Worm (Caenorhabditis elegans) whole organism, midembryonic: ENCODE results near the gene sde-2.

Experiments used
- T22C8.4 ChIP-seq: fragments of 200-800 bp; sonication (Bioruptor generic); IDR thresholded peaks from 2 replicates; pipeline ENCODE4 v1.3.6; 2022; ENCODE audit warnings: missing genetic modification characterization, missing compliant biosample characterization
- cog-1 ChIP-seq: sonication (generic microtip); optimal IDR thresholded peaks from 2 replicates; lab custom pipeline; 2016; ENCODE audit warnings: missing genetic modification characterization, missing compliant biosample characterization
- flt-1 ChIP-seq: fragments of 200-800 bp; sonication (Bioruptor generic); IDR thresholded peaks from 2 replicates; pipeline ENCODE4 v1.3.6; 2022; ENCODE audit warnings: missing genetic modification characterization, missing compliant biosample characterization
- klf-2 ChIP-seq: fragments of 200-800 bp; sonication (Bioruptor generic); conservative IDR thresholded peaks from 2 replicates; pipeline ENCODE4 v1.3.6; 2022; ENCODE audit warnings: missing genetic modification reagents, missing genetic modification characterization, missing compliant biosample characterization
- med-1 ChIP-seq: sonication (generic microtip); optimal IDR thresholded peaks from 2 replicates; lab custom pipeline; 2017; ENCODE audit warnings: missing genetic modification characterization, mild to moderate bottlenecking, missing compliant biosample characterization, antibody characterized with exemption, missing genetic modification reagents; ENCODE audit not compliant: insufficient read depth
- ref-1 ChIP-seq: fragments of 200-800 bp; sonication (Bioruptor generic); conservative IDR thresholded peaks from 2 replicates; pipeline ENCODE4 v1.3.6; 2022; ENCODE audit warnings: missing genetic modification reagents, missing genetic modification characterization, missing compliant biosample characterization
- tab-1 ChIP-seq: fragments of 200-800 bp; sonication (Bioruptor generic); IDR thresholded peaks from 2 replicates; pipeline ENCODE4 v1.3.6; 2022; ENCODE audit warnings: missing genetic modification characterization, missing compliant biosample characterization
- ztf-23 ChIP-seq: fragments of 200-800 bp; sonication (Bioruptor generic); IDR thresholded peaks from 2 replicates; pipeline ENCODE4 v1.3.6; 2022; ENCODE audit warnings: missing genetic modification reagents, missing genetic modification characterization, missing compliant biosample characterization
- ztf-29 ChIP-seq: fragments of 200-800 bp; sonication (Bioruptor generic); IDR thresholded peaks from 2 replicates; pipeline ENCODE4 v1.3.6; 2022; ENCODE audit warnings: missing genetic modification reagents, missing genetic modification characterization, missing compliant biosample characterization

DNA sequence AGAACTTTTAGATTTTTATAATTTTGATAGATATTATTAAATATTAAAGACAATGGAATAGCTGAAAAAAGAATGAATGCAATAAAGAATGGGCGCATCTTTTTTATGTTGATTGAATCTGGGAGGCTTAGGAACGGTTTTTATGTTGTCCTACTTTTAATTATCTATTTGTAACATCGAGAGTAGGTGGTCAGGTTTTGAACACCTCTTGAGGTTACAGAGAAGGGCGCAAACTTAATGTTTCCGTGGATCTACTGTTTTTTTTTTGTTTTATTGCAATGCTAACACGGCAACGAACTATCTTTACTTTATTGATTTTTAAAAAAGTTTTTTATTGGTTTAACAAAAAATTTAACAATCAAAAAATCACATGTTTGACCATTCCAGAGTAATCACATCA lies 13.5 kb upstream of the sde-2 start, which contains the start of gene F53F4.7:
- TF ChIP-seq klf-2 (GFP tag; lab: Robert Waterston, UW) (no peak), ztf-23 (GFP tag; lab: Robert Waterston, UW) (no peak), ztf-29 (GFP tag; lab: Robert Waterston, UW) (no peak), cog-1 (no peak), T22C8.4 (GFP tag; lab: Robert Waterston, UW) (no peak), ref-1 (GFP tag; lab: Robert Waterston, UW) (no peak), flt-1 (GFP tag; lab: Robert Waterston, UW) (no peak), tab-1 (GFP tag; lab: Robert Waterston, UW) (no peak), med-1 (GFP tag; lab: Kevin White, UChicago) (no peak)
